Worm (Caenorhabditis elegans) whole organism, L1 larva: Measurements from ENCODE around the gene vps-29.

Source experiments
- aha-1 ChIP-seq: fragments of 150-350 bp; optimal IDR thresholded peaks from 2 replicates; lab custom pipeline; 2014; ENCODE audit warnings: missing biosample characterization, missing genetic modification characterization
- ama-1 ChIP-seq: fragments of 150-350 bp; optimal IDR thresholded peaks from 2 replicates; lab custom pipeline; 2014
- ceh-82 ChIP-seq, 3 experiments: fragments of 150-350 bp in 1 of 3; sonication (generic microtip) in 2 of 3; optimal IDR thresholded peaks; 2 replicates each; lab custom pipeline; 2014 to 2017; ENCODE audit warnings: missing biosample characterization in 3 of 3, missing genetic modification characterization in 3 of 3
- efl-1 ChIP-seq, 4 experiments: fragments of 150-350 bp; optimal IDR thresholded peaks in 3 of 4; peaks in 1 of 4; 1 replicate in 1 of 4; 2 replicates in 3 of 4; lab custom pipeline; 2014; ENCODE audit warnings: missing biosample characterization in 2 of 4, missing genetic modification characterization in 2 of 4, missing genetic modification reagents in 2 of 4
- jun-1 ChIP-seq: fragments of 150-350 bp; optimal IDR thresholded peaks from 2 replicates; lab custom pipeline; 2014; ENCODE audit warnings: missing biosample characterization, missing genetic modification reagents, missing genetic modification characterization
- lin-15B ChIP-seq: fragments of 150-350 bp; sonication (generic microtip); optimal IDR thresholded peaks from 3 replicates; lab custom pipeline; 2014; ENCODE audit warnings: missing biosample characterization, missing genetic modification characterization
- lin-39 ChIP-seq: fragments of 150-350 bp; optimal IDR thresholded peaks from 2 replicates; lab custom pipeline; 2014; ENCODE audit warnings: missing biosample characterization, missing genetic modification reagents, missing genetic modification characterization
- nhr-76 ChIP-seq: sonication (generic microtip); optimal IDR thresholded peaks from 2 replicates; lab custom pipeline; 2017; ENCODE audit warnings: missing biosample characterization, missing genetic modification characterization
- pqm-1 ChIP-seq: sonication (generic microtip); optimal IDR thresholded peaks from 3 replicates; lab custom pipeline; 2017; ENCODE audit warnings: missing biosample characterization, missing genetic modification characterization
- snpc-4 ChIP-seq: fragments of 150-350 bp; optimal IDR thresholded peaks from 2 replicates; lab custom pipeline; 2014; ENCODE audit warnings: missing biosample characterization, missing genetic modification characterization
- unc-62 ChIP-seq: fragments of 150-350 bp; optimal IDR thresholded peaks from 2 replicates; lab custom pipeline; 2014; ENCODE audit warnings: missing biosample characterization, missing genetic modification reagents, missing genetic modification characterization
- zag-1 ChIP-seq: fragments of 150-350 bp; optimal IDR thresholded peaks from 2 replicates; lab custom pipeline; 2014; ENCODE audit warnings: missing biosample characterization, missing genetic modification characterization

DNA sequence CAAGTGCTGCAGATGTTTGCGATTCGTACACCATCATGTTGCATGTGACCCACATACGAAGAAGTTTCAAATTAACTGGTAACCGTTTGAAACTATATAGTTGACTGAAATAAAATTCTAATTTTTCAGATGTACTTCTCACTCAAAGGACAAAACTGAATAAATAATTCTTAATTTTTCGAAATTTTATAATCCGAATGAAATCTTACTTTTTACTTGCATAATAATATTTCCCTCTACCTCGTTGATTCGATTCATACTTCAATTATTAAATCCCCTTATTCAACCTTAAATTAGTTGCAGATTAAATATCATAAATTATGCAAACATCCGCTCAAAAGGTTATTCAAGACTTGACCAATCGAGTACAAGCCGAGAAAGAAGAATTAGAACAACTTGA lies 26.9 kb downstream of the vps-29 start, which contains the start of gene T16H12.2:
- TF ChIP-seq nhr-76 (tag; lab: Kevin White, UChicago) (no peak), lin-15B (tag; lab: Kevin White, UChicago) (no peak), unc-62 (GFP tag; lab: Kevin White, UChicago) (no peak), pqm-1 (tag; lab: Kevin White, UChicago) (no peak), ceh-82 (tag; optimal IDR thresholded peaks at IDR 0.05; lab: Kevin White, UChicago) (no peak), lin-39 (tag; lab: Kevin White, UChicago) (no peak), ama-1 (no peak), snpc-4 (tag; lab: Kevin White, UChicago) (no peak), jun-1 (tag; lab: Kevin White, UChicago) (no peak), zag-1 (tag; lab: Kevin White, UChicago) (no peak), efl-1 (optimal IDR thresholded peaks at IDR 0.05; lab: Kevin White, UChicago) (no peak), efl-1 (GFP tag; optimal IDR thresholded peaks at IDR 0.05 in 1 of 2; lab: Kevin White, UChicago) (no peak), aha-1 (no peak)
